Worm (Caenorhabditis elegans) whole organism, young adult: ENCODE results near the gene npr-12.

Experiments
- nfya-2 ChIP-seq: fragments of 200-800 bp; sonication (Bioruptor generic); IDR thresholded peaks from 2 replicates; pipeline ENCODE4 v1.3.6; 2022; ENCODE audit warnings: missing genetic modification reagents, missing genetic modification characterization, missing compliant biosample characterization
- rec-8 ChIP-seq, 2 experiments: sonication (generic microtip); optimal IDR thresholded peaks; 2 replicates each; lab custom pipeline; 2016; ENCODE audit warnings: mild to moderate bottlenecking in 2 of 2, missing genetic modification characterization in 2 of 2, missing genetic modification reagents in 2 of 2, missing genotype in 2 of 2, missing biosample characterization in 1 of 2, missing compliant biosample characterization in 1 of 2, moderate library complexity in 1 of 2
- xnd-1 ChIP-seq: sonication (generic microtip); optimal IDR thresholded peaks from 2 replicates; lab custom pipeline; 2016; ENCODE audit warnings: missing genotype, missing genetic modification reagents, missing genetic modification characterization, missing compliant biosample characterization
- ztf-28 ChIP-seq: fragments of 200-800 bp; sonication (Bioruptor generic); IDR thresholded peaks from 2 replicates; pipeline ENCODE4 v1.3.6; 2022; ENCODE audit warnings: missing genetic modification reagents, missing genetic modification characterization, missing compliant biosample characterization

DNA sequence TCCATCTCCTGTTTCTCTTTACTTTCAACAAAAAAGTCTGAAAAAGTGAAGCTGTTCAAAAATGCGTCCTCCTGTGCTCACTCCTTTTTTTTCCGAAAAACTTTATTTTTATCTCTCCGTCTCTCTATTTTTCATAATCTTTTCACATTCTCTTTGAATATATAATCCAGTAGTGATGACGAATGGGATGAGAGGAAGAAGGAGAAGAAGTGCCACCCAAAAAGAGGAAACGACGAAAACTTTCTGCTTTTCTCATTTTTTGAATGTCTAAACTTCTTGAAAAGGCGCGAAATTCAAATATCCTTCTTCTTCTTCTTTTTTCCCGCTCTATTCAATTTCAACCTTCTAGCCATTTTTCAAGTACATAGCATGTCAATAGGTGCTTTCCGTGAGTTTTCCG lies 17.2 kb upstream of the npr-12 start:
- TF ChIP-seq ztf-28 (GFP tag; lab: Robert Waterston, UW), result no peak
- no peak for TF ChIP-seq nfya-2
- TF ChIP-seq xnd-1 (tag; lab: Kevin White, UChicago), result no peak
- no peak for TF ChIP-seq rec-8 (tag; optimal IDR thresholded peaks at IDR 0.05; lab: Kevin White, UChicago)
